Worm (Caenorhabditis elegans) whole organism, L1 larva: ENCODE measurements around the gene Y43F8C.3.

Experiments
- C04F5.9 ChIP-seq: sonication (generic microtip); optimal IDR thresholded peaks from 2 replicates; lab custom pipeline; 2016; ENCODE audit warnings: missing genetic modification characterization, missing compliant biosample characterization
- C16A3.4 ChIP-seq: fragments of 150-350 bp; optimal IDR thresholded peaks from 2 replicates; lab custom pipeline; 2014; ENCODE audit warnings: missing biosample characterization, missing genetic modification characterization
- C34B4.2 ChIP-seq: sonication (generic microtip); optimal IDR thresholded peaks from 2 replicates; lab custom pipeline; 2017; ENCODE audit warnings: mild to moderate bottlenecking, missing genetic modification characterization, missing compliant biosample characterization
- aha-1 ChIP-seq: fragments of 150-350 bp; optimal IDR thresholded peaks from 2 replicates; lab custom pipeline; 2014; ENCODE audit warnings: missing biosample characterization, missing genetic modification characterization
- aly-2 ChIP-seq: fragments of 150-350 bp; optimal IDR thresholded peaks from 2 replicates; lab custom pipeline; 2014; ENCODE audit warnings: missing biosample characterization, missing genetic modification characterization
- ama-1 ChIP-seq: fragments of 150-350 bp; optimal IDR thresholded peaks from 2 replicates; lab custom pipeline; 2014
- blmp-1 ChIP-seq: fragments of 150-350 bp; optimal IDR thresholded peaks from 2 replicates; lab custom pipeline; 2014; ENCODE audit warnings: missing biosample characterization, missing genetic modification characterization
- ceh-63 ChIP-seq: fragments of 200-800 bp; sonication (Bioruptor generic); optimal IDR thresholded peaks from 2 replicates; lab custom pipeline; 2018; ENCODE audit warnings: mild to moderate bottlenecking, missing genetic modification characterization, missing compliant biosample characterization
- ceh-8 ChIP-seq: fragments of 200-800 bp; sonication (Bioruptor generic); optimal IDR thresholded peaks from 2 replicates; lab custom pipeline; 2018; ENCODE audit warnings: mild to moderate bottlenecking, missing genetic modification characterization, moderate library complexity, missing compliant biosample characterization
- ceh-88 ChIP-seq: fragments of 200-800 bp; sonication (Bioruptor generic); IDR thresholded peaks from 2 replicates; pipeline ENCODE4 v1.3.6; 2022; ENCODE audit warnings: missing genetic modification characterization, missing compliant biosample characterization
- ceh-90 ChIP-seq: sonication (generic microtip); optimal IDR thresholded peaks from 2 replicates; lab custom pipeline; 2016; ENCODE audit warnings: missing genetic modification characterization, missing compliant biosample characterization
- ces-1 ChIP-seq: fragments of 150-350 bp; optimal IDR thresholded peaks from 2 replicates; lab custom pipeline; 2014; ENCODE audit warnings: missing biosample characterization, missing genetic modification reagents, missing genetic modification characterization
- dsc-1 ChIP-seq: sonication (generic microtip); optimal IDR thresholded peaks from 2 replicates; lab custom pipeline; 2016; ENCODE audit warnings: mild to moderate bottlenecking, missing genetic modification characterization, missing compliant biosample characterization
- egl-13 ChIP-seq: sonication (generic microtip); optimal IDR thresholded peaks from 2 replicates; lab custom pipeline; 2016; ENCODE audit warnings: missing genotype, missing genetic modification reagents, missing genetic modification characterization, missing compliant biosample characterization
- egl-27 ChIP-seq, 2 experiments: fragments of 150-350 bp in 1 of 2; sonication (generic microtip); optimal IDR thresholded peaks; 3 replicates each; lab custom pipeline; 2017 to 2018; ENCODE audit warnings: missing biosample characterization in 2 of 2, missing genetic modification characterization in 2 of 2, missing genetic modification reagents in 2 of 2
- elt-2 ChIP-seq: sonication (generic microtip); optimal IDR thresholded peaks from 2 replicates; lab custom pipeline; 2016; ENCODE audit warnings: missing genetic modification characterization, mild to moderate bottlenecking, inconsistent platforms, missing compliant biosample characterization, missing genetic modification reagents
- elt-3 ChIP-seq, 6 experiments: fragments of 150-350 bp in 1 of 6; sonication (generic microtip); optimal IDR thresholded peaks; 2 replicates each; lab custom pipeline; 2017 to 2018; ENCODE audit warnings: missing biosample characterization in 6 of 6, missing genetic modification characterization in 6 of 6, inconsistent platforms in 1 of 6
- ets-5 ChIP-seq: fragments of 200-800 bp; sonication (Bioruptor generic); IDR thresholded peaks from 2 replicates; pipeline ENCODE4 v1.3.6; 2022; ENCODE audit warnings: missing genetic modification characterization, missing compliant biosample characterization
- fkh-8 ChIP-seq: sonication (generic microtip); optimal IDR thresholded peaks from 2 replicates; lab custom pipeline; 2016; ENCODE audit warnings: mild to moderate bottlenecking, missing genetic modification characterization, missing compliant biosample characterization
- grh-1 ChIP-seq: fragments of 200-800 bp; sonication (Bioruptor generic); IDR thresholded peaks from 2 replicates; pipeline ENCODE4 v1.3.6; 2022; ENCODE audit warnings: missing genetic modification reagents, missing genetic modification characterization, missing compliant biosample characterization
- hlh-4 ChIP-seq: sonication (generic microtip); optimal IDR thresholded peaks from 2 replicates; lab custom pipeline; 2016; ENCODE audit warnings: mild to moderate bottlenecking, missing genetic modification characterization, missing compliant biosample characterization
- hpl-2 ChIP-seq: fragments of 150-350 bp; optimal IDR thresholded peaks from 2 replicates; lab custom pipeline; 2014; ENCODE audit warnings: missing biosample characterization, missing genetic modification reagents, missing genetic modification characterization
- lin-35 ChIP-seq, 2 experiments: fragments of 150-350 bp; optimal IDR thresholded peaks; 2 replicates each; lab custom pipeline; 2014; ENCODE audit warnings: missing biosample characterization in 2 of 2, missing genetic modification characterization in 2 of 2, missing genetic modification reagents in 2 of 2
- lir-3 ChIP-seq: sonication (generic microtip); optimal IDR thresholded peaks from 2 replicates; lab custom pipeline; 2016; ENCODE audit warnings: mild to moderate bottlenecking, missing genetic modification characterization, moderate library complexity, missing compliant biosample characterization; ENCODE audit not compliant: poor library complexity
- lsy-2 ChIP-seq, 2 experiments: fragments of 150-350 bp; optimal IDR thresholded peaks; 2 replicates each; lab custom pipeline; 2014; ENCODE audit warnings: missing biosample characterization in 2 of 2, missing genetic modification characterization in 2 of 2
- mef-2 ChIP-seq: fragments of 150-350 bp; optimal IDR thresholded peaks from 2 replicates; lab custom pipeline; 2014; ENCODE audit warnings: missing biosample characterization, missing genetic modification characterization
- nhr-12 ChIP-seq: sonication (generic microtip); optimal IDR thresholded peaks from 2 replicates; lab custom pipeline; 2017; ENCODE audit warnings: missing biosample characterization, missing genetic modification characterization
- nhr-237 ChIP-seq: fragments of 150-350 bp; optimal IDR thresholded peaks from 2 replicates; lab custom pipeline; 2014; ENCODE audit warnings: missing biosample characterization, missing genetic modification characterization
- nhr-71 ChIP-seq: sonication (generic microtip); optimal IDR thresholded peaks from 2 replicates; lab custom pipeline; 2016; ENCODE audit warnings: mild to moderate bottlenecking, missing genetic modification characterization, moderate library complexity, missing compliant biosample characterization
- nhr-76 ChIP-seq: sonication (generic microtip); optimal IDR thresholded peaks from 2 replicates; lab custom pipeline; 2017; ENCODE audit warnings: missing biosample characterization, missing genetic modification characterization
- nhr-77 ChIP-seq: fragments of 150-350 bp; optimal IDR thresholded peaks from 2 replicates; lab custom pipeline; 2014; ENCODE audit warnings: missing biosample characterization, missing genetic modification characterization
- nhr-90 ChIP-seq: sonication (generic microtip); optimal IDR thresholded peaks from 2 replicates; lab custom pipeline; 2016; ENCODE audit warnings: mild to moderate bottlenecking, missing genetic modification characterization, missing compliant biosample characterization; ENCODE audit not compliant: poor library complexity
- pag-3 ChIP-seq: sonication (generic microtip); optimal IDR thresholded peaks from 2 replicates; lab custom pipeline; 2017; ENCODE audit warnings: missing genetic modification characterization, mild to moderate bottlenecking, missing compliant biosample characterization, antibody characterized with exemption, borderline replicate concordance; ENCODE audit not compliant: insufficient read depth
- pax-3 ChIP-seq: fragments of 200-800 bp; sonication (Bioruptor generic); optimal IDR thresholded peaks from 2 replicates; lab custom pipeline; 2018; ENCODE audit warnings: mild to moderate bottlenecking, missing genetic modification characterization, moderate library complexity, missing compliant biosample characterization
- pqm-1 ChIP-seq: sonication (generic microtip); optimal IDR thresholded peaks from 3 replicates; lab custom pipeline; 2017; ENCODE audit warnings: missing biosample characterization, missing genetic modification characterization
- skn-1 ChIP-seq: fragments of 150-350 bp; optimal IDR thresholded peaks from 2 replicates; lab custom pipeline; 2014; ENCODE audit warnings: missing biosample characterization, missing genetic modification characterization
- snpc-4 ChIP-seq: fragments of 150-350 bp; optimal IDR thresholded peaks from 2 replicates; lab custom pipeline; 2014; ENCODE audit warnings: missing biosample characterization, missing genetic modification characterization
- sup-37 ChIP-seq: fragments of 200-800 bp; sonication (Bioruptor generic); optimal IDR thresholded peaks from 2 replicates; lab custom pipeline; 2018; ENCODE audit warnings: mild to moderate bottlenecking, missing genetic modification characterization, missing compliant biosample characterization
- tbx-2 ChIP-seq: sonication (generic microtip); optimal IDR thresholded peaks from 2 replicates; lab custom pipeline; 2016; ENCODE audit warnings: missing genetic modification characterization, missing compliant biosample characterization
- tlp-1 ChIP-seq: fragments of 150-350 bp; optimal IDR thresholded peaks from 2 replicates; lab custom pipeline; 2014; ENCODE audit warnings: missing biosample characterization, missing genetic modification characterization
- unc-62 ChIP-seq: fragments of 150-350 bp; optimal IDR thresholded peaks from 2 replicates; lab custom pipeline; 2014; ENCODE audit warnings: missing biosample characterization, missing genetic modification reagents, missing genetic modification characterization
- unc-86 ChIP-seq: sonication (generic microtip); optimal IDR thresholded peaks from 2 replicates; lab custom pipeline; 2016; ENCODE audit warnings: missing genetic modification characterization, missing compliant biosample characterization
- vab-15 ChIP-seq: sonication (generic microtip); optimal IDR thresholded peaks from 2 replicates; lab custom pipeline; 2017; ENCODE audit warnings: missing genotype, mild to moderate bottlenecking, missing genetic modification characterization, missing compliant biosample characterization
- zip-4 ChIP-seq: fragments of 200-800 bp; sonication (Bioruptor generic); optimal IDR thresholded peaks from 2 replicates; lab custom pipeline; 2018; ENCODE audit warnings: mild to moderate bottlenecking, missing genetic modification characterization, moderate library complexity, missing compliant biosample characterization
- ztf-11 ChIP-seq, 2 experiments: sonication (generic microtip); optimal IDR thresholded peaks; 2 replicates each; lab custom pipeline; 2016 to 2017; ENCODE audit warnings: missing genetic modification characterization in 2 of 2, missing biosample characterization in 1 of 2, missing compliant biosample characterization in 1 of 2
- ztf-4 ChIP-seq: fragments of 150-350 bp; optimal IDR thresholded peaks from 2 replicates; lab custom pipeline; 2014; ENCODE audit warnings: missing biosample characterization, missing genetic modification characterization

Gene Y43F8C.3

DNA sequence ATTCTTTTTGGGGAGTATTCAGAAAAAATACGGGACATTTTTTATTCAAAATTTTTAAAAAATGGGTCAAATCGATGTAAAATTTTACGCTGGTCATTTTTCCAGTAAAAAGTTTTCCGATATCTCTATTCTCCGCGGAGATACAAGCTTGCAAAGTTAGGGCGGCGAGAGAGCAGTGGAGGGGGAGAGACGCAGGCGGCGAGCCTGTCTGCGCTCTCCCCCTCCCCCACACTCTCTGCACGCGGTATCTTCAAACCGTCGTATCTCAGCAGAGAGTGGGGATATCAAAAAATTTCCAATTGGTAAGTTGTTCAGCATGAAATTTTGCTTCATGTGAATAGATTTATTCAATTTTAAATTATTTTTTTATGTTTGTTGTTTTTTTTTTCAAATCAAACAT lies 49.4 kb upstream of the Y43F8C.3 start:
- no peak for TF ChIP-seq aha-1 (tag; lab: Kevin White, UChicago)
- TF ChIP-seq egl-13 (tag; lab: Kevin White, UChicago): no peak
- TF ChIP-seq tbx-2 (tag; lab: Kevin White, UChicago): no peak
- TF ChIP-seq C34B4.2 (tag; lab: Kevin White, UChicago): no peak
- TF ChIP-seq mef-2 (tag; lab: Kevin White, UChicago): no peak
- TF ChIP-seq lir-3: no peak
- no peak for TF ChIP-seq tlp-1 (tag; lab: Kevin White, UChicago)
- TF ChIP-seq lin-35 (GFP tag; optimal IDR thresholded peaks at IDR 0.05; lab: Kevin White, UChicago): no peak
- TF ChIP-seq skn-1 (tag; lab: Kevin White, UChicago): no peak
- TF ChIP-seq unc-86 (tag; lab: Kevin White, UChicago): no peak
- no peak for TF ChIP-seq nhr-76 (tag; lab: Kevin White, UChicago)
- TF ChIP-seq snpc-4 (tag; lab: Kevin White, UChicago): no peak
- TF ChIP-seq pax-3: no peak
- TF ChIP-seq, all 84 proteins: peak for 0

DNA sequence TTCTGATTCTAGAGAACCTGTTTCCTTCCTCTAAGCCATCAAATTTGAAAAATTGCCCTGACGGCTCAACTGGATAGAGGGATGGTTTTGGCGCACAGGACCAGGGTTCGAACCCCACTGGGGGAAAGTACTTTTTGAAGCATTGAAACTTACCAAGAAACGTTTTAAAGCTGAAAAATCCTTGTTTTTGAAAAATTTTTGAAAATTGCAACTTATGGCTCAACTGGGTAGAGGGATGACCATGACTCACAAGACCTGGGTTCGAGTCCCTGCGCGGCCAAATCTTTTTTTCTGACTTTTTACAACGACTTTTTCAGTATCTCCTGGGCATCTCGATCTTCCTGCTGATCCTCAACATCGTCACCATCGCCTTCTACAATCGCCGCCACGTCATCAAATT lies 48.4 kb upstream of the Y43F8C.3 start:
- TF ChIP-seq hlh-4 (tag; lab: Kevin White, UChicago) (no peak), hpl-2 (GFP tag; lab: Kevin White, UChicago) (no peak), ceh-63 (GFP tag; lab: Kevin White, UChicago) (no peak), ama-1 (lab: Kevin White, UChicago) (no peak), tlp-1 (tag; lab: Kevin White, UChicago) (no peak), grh-1 (GFP tag; lab: Robert Waterston, UW) (no peak), aly-2 (tag; lab: Kevin White, UChicago) (no peak)

DNA sequence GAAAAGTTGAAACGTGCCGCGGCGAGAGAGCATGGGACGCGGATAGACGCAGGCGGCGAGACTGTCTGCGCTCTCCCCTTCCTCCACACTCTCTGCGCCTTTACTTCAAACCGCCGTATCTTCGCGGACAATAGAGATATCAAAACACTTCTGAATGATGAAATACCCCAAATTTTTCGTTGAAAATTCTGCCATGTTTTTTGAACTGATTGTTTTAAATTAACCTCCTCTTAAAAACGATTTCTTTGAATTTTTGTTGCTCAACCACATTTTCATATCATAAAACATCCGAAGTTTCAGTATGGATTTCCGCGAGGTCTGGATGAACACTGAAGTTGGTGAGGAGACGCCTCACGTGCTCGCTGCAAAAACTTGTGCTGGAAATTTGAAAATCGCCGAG lies 47.5 kb upstream of the Y43F8C.3 start, which contains the start of gene Y43F8C.11:
Gene Y43F8C.11, plus strand, starts transcription at position 301 of the 400 bp plus-strand sequence.
- no peak for TF ChIP-seq pag-3 (tag; lab: Kevin White, UChicago)
- TF ChIP-seq elt-3 (tag; optimal IDR thresholded peaks at IDR 0.05; lab: Kevin White, UChicago): no peak
- TF ChIP-seq egl-27 (tag; optimal IDR thresholded peaks at IDR 0.05; lab: Kevin White, UChicago): no peak
- TF ChIP-seq C04F5.9 (tag; lab: Kevin White, UChicago): no peak
- TF ChIP-seq ceh-90 (tag; lab: Kevin White, UChicago): no peak
- TF ChIP-seq unc-62 (GFP tag; lab: Kevin White, UChicago): no peak
- no peak for TF ChIP-seq ceh-8 (GFP tag; lab: Kevin White, UChicago)
- TF ChIP-seq blmp-1: no peak
- TF ChIP-seq vab-15: no peak
- TF ChIP-seq sup-37 (GFP tag; lab: Kevin White, UChicago): no peak
- no peak for TF ChIP-seq unc-86 (tag; lab: Kevin White, UChicago)
- TF ChIP-seq hlh-4 (tag; lab: Kevin White, UChicago): no peak
- no peak for TF ChIP-seq C16A3.4 (tag; lab: Kevin White, UChicago)
- TF ChIP-seq ztf-4 (tag; lab: Kevin White, UChicago): no peak
- TF ChIP-seq, all 84 proteins: peak for 0

- TF ChIP-seq zip-4 (GFP tag; lab: Kevin White, UChicago) (no peak), fkh-8 (tag; lab: Kevin White, UChicago) (peak; percentile 91), elt-2 (tag; lab: Kevin White, UChicago) (no peak), ztf-11 (tag; optimal IDR thresholded peaks at IDR 0.05; lab: Kevin White, UChicago) (no peak), nhr-77 (tag; lab: Kevin White, UChicago) (no peak), pax-3 (peak; percentile 5), hpl-2 (GFP tag; lab: Kevin White, UChicago) (no peak), C16A3.4 (tag; lab: Kevin White, UChicago) (no peak), ces-1 (GFP tag; lab: Kevin White, UChicago) (no peak), ceh-90 (tag; lab: Kevin White, UChicago) (no peak), ceh-88 (GFP tag; lab: Robert Waterston, UW) (no peak), vab-15 (no peak), lsy-2 (tag; optimal IDR thresholded peaks at IDR 0.05; lab: Kevin White, UChicago) (no peak), hlh-4 (tag; lab: Kevin White, UChicago) (no peak), dsc-1 (tag; lab: Kevin White, UChicago) (peak; percentile 47), ets-5 (GFP tag; lab: Robert Waterston, UW) (no peak), nhr-237 (tag; lab: Kevin White, UChicago) (no peak), ceh-8 (GFP tag; lab: Kevin White, UChicago) (no peak), pqm-1 (tag; lab: Kevin White, UChicago) (no peak), nhr-71 (tag; lab: Kevin White, UChicago) (peak; percentile 63), lir-3 (no peak), ama-1 (lab: Kevin White, UChicago) (no peak), nhr-12 (tag; lab: Kevin White, UChicago) (no peak), ztf-4 (tag; lab: Kevin White, UChicago) (no peak), nhr-90 (tag; lab: Kevin White, UChicago) (no peak)
These were observed 45.8 kb upstream of the Y43F8C.3 start for ce11 chrV:19668213-19668612.
